Worm (Caenorhabditis elegans) whole organism, L1 larva: ENCODE measurements around the gene immt-2.
A peak's percentile ranks its signal among the peaks of the same experiment; 100 is the strongest.

Source experiments
- C16A3.4 ChIP-seq: fragments of 150-350 bp; optimal IDR thresholded peaks from 2 replicates; lab custom pipeline; 2014; ENCODE audit warnings: missing biosample characterization, missing genetic modification characterization
- C34B4.2 ChIP-seq: sonication (generic microtip); optimal IDR thresholded peaks from 2 replicates; lab custom pipeline; 2017; ENCODE audit warnings: mild to moderate bottlenecking, missing genetic modification characterization, missing compliant biosample characterization
- blmp-1 ChIP-seq: fragments of 150-350 bp; optimal IDR thresholded peaks from 2 replicates; lab custom pipeline; 2014; ENCODE audit warnings: missing biosample characterization, missing genetic modification characterization
- ceh-63 ChIP-seq: fragments of 200-800 bp; sonication (Bioruptor generic); optimal IDR thresholded peaks from 2 replicates; lab custom pipeline; 2018; ENCODE audit warnings: mild to moderate bottlenecking, missing genetic modification characterization, missing compliant biosample characterization
- ceh-82 ChIP-seq, 3 experiments: fragments of 150-350 bp in 1 of 3; sonication (generic microtip) in 2 of 3; optimal IDR thresholded peaks; 2 replicates each; lab custom pipeline; 2014 to 2017; ENCODE audit warnings: missing biosample characterization in 3 of 3, missing genetic modification characterization in 3 of 3
- dpl-1 ChIP-seq, 3 experiments: fragments of 150-350 bp in 2 of 3; sonication (generic microtip) in 1 of 3; optimal IDR thresholded peaks; 2 replicates each; lab custom pipeline; 2014 to 2017; ENCODE audit warnings: missing biosample characterization in 3 of 3, missing genetic modification characterization in 3 of 3, missing genetic modification reagents in 3 of 3
- dsc-1 ChIP-seq: sonication (generic microtip); optimal IDR thresholded peaks from 2 replicates; lab custom pipeline; 2016; ENCODE audit warnings: mild to moderate bottlenecking, missing genetic modification characterization, missing compliant biosample characterization
- egl-27 ChIP-seq, 2 experiments: fragments of 150-350 bp in 1 of 2; sonication (generic microtip); optimal IDR thresholded peaks; 3 replicates each; lab custom pipeline; 2017 to 2018; ENCODE audit warnings: missing biosample characterization in 2 of 2, missing genetic modification characterization in 2 of 2, missing genetic modification reagents in 2 of 2
- elt-2 ChIP-seq: sonication (generic microtip); optimal IDR thresholded peaks from 2 replicates; lab custom pipeline; 2016; ENCODE audit warnings: missing genetic modification characterization, mild to moderate bottlenecking, inconsistent platforms, missing compliant biosample characterization, missing genetic modification reagents
- fkh-10 ChIP-seq: sonication (generic microtip); optimal IDR thresholded peaks from 2 replicates; lab custom pipeline; 2017; ENCODE audit warnings: missing biosample characterization, missing genetic modification reagents, missing genetic modification characterization
- fkh-4 ChIP-seq: sonication (generic microtip); optimal IDR thresholded peaks from 2 replicates; lab custom pipeline; 2016; ENCODE audit warnings: missing compliant biosample characterization, missing genetic modification characterization, borderline replicate concordance
- fkh-8 ChIP-seq: sonication (generic microtip); optimal IDR thresholded peaks from 2 replicates; lab custom pipeline; 2016; ENCODE audit warnings: mild to moderate bottlenecking, missing genetic modification characterization, missing compliant biosample characterization
- grh-1 ChIP-seq: fragments of 200-800 bp; sonication (Bioruptor generic); IDR thresholded peaks from 2 replicates; pipeline ENCODE4 v1.3.6; 2022; ENCODE audit warnings: missing genetic modification reagents, missing genetic modification characterization, missing compliant biosample characterization
- hlh-4 ChIP-seq: sonication (generic microtip); optimal IDR thresholded peaks from 2 replicates; lab custom pipeline; 2016; ENCODE audit warnings: mild to moderate bottlenecking, missing genetic modification characterization, missing compliant biosample characterization
- irx-1 ChIP-seq: sonication (generic microtip); optimal IDR thresholded peaks from 2 replicates; lab custom pipeline; 2016; ENCODE audit warnings: missing genetic modification characterization, missing compliant biosample characterization
- isw-1 ChIP-seq: fragments of 200-800 bp; sonication (Bioruptor generic); IDR thresholded peaks from 2 replicates; pipeline ENCODE4 v1.3.6; 2022; ENCODE audit warnings: missing genetic modification characterization, missing compliant biosample characterization
- lin-14 ChIP-seq: fragments of 200-800 bp; sonication (Bioruptor generic); optimal IDR thresholded peaks from 2 replicates; lab custom pipeline; 2018; ENCODE audit warnings: mild to moderate bottlenecking, missing genetic modification characterization, moderate library complexity, missing compliant biosample characterization
- lin-35 ChIP-seq, 2 experiments: fragments of 150-350 bp; optimal IDR thresholded peaks; 2 replicates each; lab custom pipeline; 2014; ENCODE audit warnings: missing biosample characterization in 2 of 2, missing genetic modification characterization in 2 of 2, missing genetic modification reagents in 2 of 2
- lin-39 ChIP-seq: fragments of 150-350 bp; optimal IDR thresholded peaks from 2 replicates; lab custom pipeline; 2014; ENCODE audit warnings: missing biosample characterization, missing genetic modification reagents, missing genetic modification characterization
- lir-3 ChIP-seq: sonication (generic microtip); optimal IDR thresholded peaks from 2 replicates; lab custom pipeline; 2016; ENCODE audit warnings: mild to moderate bottlenecking, missing genetic modification characterization, moderate library complexity, missing compliant biosample characterization; ENCODE audit not compliant: poor library complexity
- lsy-2 ChIP-seq, 2 experiments: fragments of 150-350 bp; optimal IDR thresholded peaks; 2 replicates each; lab custom pipeline; 2014; ENCODE audit warnings: missing biosample characterization in 2 of 2, missing genetic modification characterization in 2 of 2
- mef-2 ChIP-seq: fragments of 150-350 bp; optimal IDR thresholded peaks from 2 replicates; lab custom pipeline; 2014; ENCODE audit warnings: missing biosample characterization, missing genetic modification characterization
- nhr-11 ChIP-seq: fragments of 150-350 bp; optimal IDR thresholded peaks from 2 replicates; lab custom pipeline; 2014; ENCODE audit warnings: missing biosample characterization, missing genetic modification characterization
- nhr-19 ChIP-seq: fragments of 200-800 bp; sonication (Bioruptor generic); conservative IDR thresholded peaks from 2 replicates; pipeline ENCODE4 v1.3.6; 2022; ENCODE audit warnings: missing genetic modification characterization, missing compliant biosample characterization
- nhr-20 ChIP-seq: sonication (generic microtip); optimal IDR thresholded peaks from 2 replicates; lab custom pipeline; 2016; ENCODE audit warnings: mild to moderate bottlenecking, missing genetic modification characterization, missing compliant biosample characterization
- nhr-237 ChIP-seq: fragments of 150-350 bp; optimal IDR thresholded peaks from 2 replicates; lab custom pipeline; 2014; ENCODE audit warnings: missing biosample characterization, missing genetic modification characterization
- nhr-47 ChIP-seq: sonication (generic microtip); optimal IDR thresholded peaks from 2 replicates; lab custom pipeline; 2016; ENCODE audit warnings: mild to moderate bottlenecking, missing genetic modification characterization, moderate library complexity, missing compliant biosample characterization
- nhr-71 ChIP-seq: sonication (generic microtip); optimal IDR thresholded peaks from 2 replicates; lab custom pipeline; 2016; ENCODE audit warnings: mild to moderate bottlenecking, missing genetic modification characterization, moderate library complexity, missing compliant biosample characterization
- nhr-76 ChIP-seq: sonication (generic microtip); optimal IDR thresholded peaks from 2 replicates; lab custom pipeline; 2017; ENCODE audit warnings: missing biosample characterization, missing genetic modification characterization
- nhr-85 ChIP-seq: sonication (generic microtip); peaks from one replicate; lab custom pipeline; 2016; ENCODE audit warnings: missing genetic modification characterization, inconsistent platforms, missing compliant biosample characterization
- pag-3 ChIP-seq: sonication (generic microtip); optimal IDR thresholded peaks from 2 replicates; lab custom pipeline; 2017; ENCODE audit warnings: missing genetic modification characterization, mild to moderate bottlenecking, missing compliant biosample characterization, antibody characterized with exemption, borderline replicate concordance; ENCODE audit not compliant: insufficient read depth
- pqm-1 ChIP-seq: sonication (generic microtip); optimal IDR thresholded peaks from 3 replicates; lab custom pipeline; 2017; ENCODE audit warnings: missing biosample characterization, missing genetic modification characterization
- rnt-1 ChIP-seq: sonication (generic microtip); optimal IDR thresholded peaks from 2 replicates; lab custom pipeline; 2016; ENCODE audit warnings: mild to moderate bottlenecking, missing genetic modification characterization, moderate library complexity, missing compliant biosample characterization
- snpc-4 ChIP-seq: fragments of 150-350 bp; optimal IDR thresholded peaks from 2 replicates; lab custom pipeline; 2014; ENCODE audit warnings: missing biosample characterization, missing genetic modification characterization
- snu-23 ChIP-seq: sonication (generic microtip); optimal IDR thresholded peaks from 2 replicates; lab custom pipeline; 2016; ENCODE audit warnings: missing genetic modification characterization, missing compliant biosample characterization
- sox-4 ChIP-seq: sonication (generic microtip); optimal IDR thresholded peaks from 2 replicates; lab custom pipeline; 2016; ENCODE audit warnings: missing genetic modification characterization, missing compliant biosample characterization
- sptf-1 ChIP-seq: fragments of 150-350 bp; optimal IDR thresholded peaks from 2 replicates; lab custom pipeline; 2014; ENCODE audit warnings: missing biosample characterization, missing genetic modification characterization
- swsn-7 ChIP-seq: sonication (generic microtip); optimal IDR thresholded peaks from 2 replicates; lab custom pipeline; 2016; ENCODE audit warnings: missing genetic modification characterization, missing compliant biosample characterization
- tbx-2 ChIP-seq: sonication (generic microtip); optimal IDR thresholded peaks from 2 replicates; lab custom pipeline; 2016; ENCODE audit warnings: missing genetic modification characterization, missing compliant biosample characterization
- unc-130 ChIP-seq: fragments of 150-350 bp; optimal IDR thresholded peaks from 2 replicates; lab custom pipeline; 2017; ENCODE audit warnings: missing biosample characterization, missing genetic modification characterization, inconsistent platforms
- unc-62 ChIP-seq: fragments of 150-350 bp; optimal IDR thresholded peaks from 2 replicates; lab custom pipeline; 2014; ENCODE audit warnings: missing biosample characterization, missing genetic modification reagents, missing genetic modification characterization
- unc-86 ChIP-seq: sonication (generic microtip); optimal IDR thresholded peaks from 2 replicates; lab custom pipeline; 2016; ENCODE audit warnings: missing genetic modification characterization, missing compliant biosample characterization
- unc-98 ChIP-seq: fragments of 200-800 bp; sonication (Bioruptor generic); IDR thresholded peaks from 2 replicates; pipeline ENCODE4 v1.3.6; 2022; ENCODE audit warnings: missing genetic modification characterization, missing compliant biosample characterization
- zip-4 ChIP-seq: fragments of 200-800 bp; sonication (Bioruptor generic); optimal IDR thresholded peaks from 2 replicates; lab custom pipeline; 2018; ENCODE audit warnings: mild to moderate bottlenecking, missing genetic modification characterization, moderate library complexity, missing compliant biosample characterization
- ztf-11 ChIP-seq, 2 experiments: sonication (generic microtip); optimal IDR thresholded peaks; 2 replicates each; lab custom pipeline; 2016 to 2017; ENCODE audit warnings: missing genetic modification characterization in 2 of 2, missing biosample characterization in 1 of 2, missing compliant biosample characterization in 1 of 2

The immt-2 gene

DNA sequence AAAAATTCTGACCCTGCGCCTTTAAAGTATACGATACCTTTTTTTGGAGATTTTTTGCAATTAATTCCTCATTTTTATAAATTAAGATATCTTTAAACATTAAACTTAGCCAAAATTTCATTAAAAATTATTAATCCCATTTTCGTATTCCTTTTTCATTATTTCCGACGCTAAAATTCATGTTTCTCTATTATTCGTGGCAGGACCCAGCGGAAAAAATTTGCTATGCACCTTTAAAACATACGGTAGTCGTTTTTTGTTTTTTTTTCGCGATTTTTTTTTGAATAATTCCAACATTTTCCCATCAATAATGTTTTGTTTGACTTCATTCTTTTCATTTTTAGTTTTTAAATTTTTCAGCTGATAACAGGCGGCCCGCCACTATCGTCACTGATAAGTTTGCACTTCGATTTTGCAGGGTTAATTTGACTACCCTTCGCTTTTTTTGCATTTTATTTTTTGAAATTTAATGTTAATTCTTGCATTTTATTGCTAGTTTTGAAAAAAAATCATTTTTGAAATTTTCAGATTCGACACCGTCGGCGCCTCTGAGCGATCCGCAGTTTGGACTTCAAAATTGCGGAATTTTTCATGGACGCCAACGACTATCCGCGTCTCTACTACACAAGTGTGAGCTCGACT lies 41.9 kb upstream of the immt-2 start, which contains the start of gene dkf-2:
Gene dkf-2, plus strand, starts transcription at position 592 of the 642 bp plus-strand sequence.
- peak; percentile 18 for TF ChIP-seq elt-2 (tag; lab: Kevin White, UChicago)
- no peak for TF ChIP-seq nhr-19

DNA sequence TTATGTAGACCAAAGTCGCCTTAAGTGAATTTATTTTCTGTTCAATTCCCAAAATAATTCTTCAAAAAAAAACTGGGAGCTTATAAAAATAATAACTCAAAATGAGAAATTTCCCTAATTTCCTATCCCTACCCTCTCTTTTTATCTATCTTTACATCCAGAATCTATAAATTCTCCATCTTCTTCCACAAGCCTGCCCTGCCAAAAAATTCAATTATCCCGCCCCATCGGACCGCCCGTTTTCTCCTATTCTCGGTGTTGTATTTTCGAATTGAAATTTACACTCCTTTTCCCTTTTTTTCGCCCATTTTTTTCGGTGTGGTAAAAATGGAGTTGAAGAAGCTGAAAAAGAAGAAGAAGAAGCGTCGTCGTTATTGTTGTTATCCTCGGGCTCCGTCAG lies 39.6 kb upstream of the immt-2 start:
- no peak for TF ChIP-seq sox-4 (tag; lab: Kevin White, UChicago)
- TF ChIP-seq ceh-82 (tag; optimal IDR thresholded peaks at IDR 0.05; lab: Kevin White, UChicago), result no peak
- TF ChIP-seq nhr-20 (tag; lab: Kevin White, UChicago), result no peak
- TF ChIP-seq ceh-63 (GFP tag; lab: Kevin White, UChicago), result no peak
- no peak for TF ChIP-seq lin-35 (GFP tag; optimal IDR thresholded peaks at IDR 0.05; lab: Kevin White, UChicago)
- no peak for TF ChIP-seq isw-1
- TF ChIP-seq snpc-4, result no peak
- no peak for TF ChIP-seq unc-98
- no peak for TF ChIP-seq dpl-1 (GFP tag; optimal IDR thresholded peaks at IDR 0.05; lab: Kevin White, UChicago)
- TF ChIP-seq C34B4.2 (tag; lab: Kevin White, UChicago), result no peak
- no peak for TF ChIP-seq hlh-4 (tag; lab: Kevin White, UChicago)
- no peak for TF ChIP-seq elt-2 (tag; lab: Kevin White, UChicago)
- no peak for TF ChIP-seq C16A3.4 (tag; lab: Kevin White, UChicago)
- no peak for TF ChIP-seq zip-4
- TF ChIP-seq pqm-1, result no peak
- TF ChIP-seq fkh-10 (GFP tag; lab: Kevin White, UChicago), result no peak
- no peak for TF ChIP-seq nhr-76 (tag; lab: Kevin White, UChicago)
- TF ChIP-seq swsn-7 (tag; lab: Kevin White, UChicago), result no peak
- TF ChIP-seq unc-62 (GFP tag; lab: Kevin White, UChicago), result no peak

- TF ChIP-seq unc-86 (tag; lab: Kevin White, UChicago) (peak; percentile 1), nhr-85 (tag; lab: Kevin White, UChicago) (no peak), lsy-2 (tag; optimal IDR thresholded peaks at IDR 0.05; lab: Kevin White, UChicago) (no peak), mef-2 (tag; lab: Kevin White, UChicago) (no peak), unc-130 (tag; lab: Kevin White, UChicago) (no peak), dsc-1 (tag; lab: Kevin White, UChicago) (peak; percentile 64), unc-62 (GFP tag; lab: Kevin White, UChicago) (no peak), fkh-10 (GFP tag; lab: Kevin White, UChicago) (peak; percentile 42), lin-35 (GFP tag; optimal IDR thresholded peaks at IDR 0.05; lab: Kevin White, UChicago) (peak in 1 of 2 experiments; percentile 0), irx-1 (no peak), lin-14 (peak; percentile 63), ztf-11 (tag; optimal IDR thresholded peaks at IDR 0.05; lab: Kevin White, UChicago) (no peak), nhr-237 (tag; lab: Kevin White, UChicago) (no peak), blmp-1 (tag; lab: Kevin White, UChicago) (no peak), lin-39 (tag; lab: Kevin White, UChicago) (no peak), fkh-8 (no peak), egl-27 (tag; optimal IDR thresholded peaks at IDR 0.05; lab: Kevin White, UChicago) (no peak), sptf-1 (tag; lab: Kevin White, UChicago) (no peak), snu-23 (GFP tag; lab: Kevin White, UChicago) (no peak), elt-2 (tag; lab: Kevin White, UChicago) (no peak), fkh-4 (tag; lab: Kevin White, UChicago) (no peak), nhr-71 (tag; lab: Kevin White, UChicago) (no peak), pqm-1 (no peak), lir-3 (tag; lab: Kevin White, UChicago) (no peak), nhr-11 (tag; lab: Kevin White, UChicago) (no peak), grh-1 (GFP tag; lab: Robert Waterston, UW) (no peak), nhr-20 (tag; lab: Kevin White, UChicago) (no peak), nhr-47 (tag; lab: Kevin White, UChicago) (peak; percentile 14), pag-3 (tag; lab: Kevin White, UChicago) (no peak), tbx-2 (tag; lab: Kevin White, UChicago) (no peak), rnt-1 (tag; lab: Kevin White, UChicago) (no peak)
Measured at ce11 chrV:16752089-16753030, 36.7 kb upstream of the immt-2 start.
